ENCODE assay signal across 2 worm cellular contexts in the genomic region with DNA sequence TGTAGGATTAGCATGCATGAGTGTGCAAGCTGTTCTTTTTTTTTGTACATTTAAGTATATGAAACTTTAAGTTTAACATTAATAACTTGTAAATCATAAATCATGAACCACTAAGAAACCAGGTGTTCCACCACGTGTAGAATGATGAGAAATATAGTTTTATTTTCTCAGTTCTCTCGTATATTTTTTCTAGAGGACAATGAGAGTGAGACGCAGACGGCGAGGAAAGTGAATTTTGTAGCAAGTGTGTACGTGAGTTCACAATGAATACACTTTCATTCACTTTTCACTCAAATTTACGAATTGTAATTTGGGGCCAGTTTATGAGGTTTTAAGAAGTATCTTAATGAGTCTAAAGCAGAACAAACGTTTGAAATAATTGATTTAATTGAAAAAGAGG.
TF ChIP-seq lines count a peak whose summit lies in the region.

No protein-coding gene starts in this region.

TF ChIP-seq in whole organism, L1 larva, 84 proteins besides CTCF, POLR2A, EP300 and RAD21 (continued from another document):
- TF ChIP-seq ces-1 (GFP tag; optimal IDR thresholded peaks at IDR 0.05; lab: Kevin White, UChicago), result no peak
- peak; percentile 33 for TF ChIP-seq mep-1 (tag; optimal IDR thresholded peaks at IDR 0.05; lab: Kevin White, UChicago)
- no peak for TF ChIP-seq mdl-1 (tag; optimal IDR thresholded peaks at IDR 0.05; lab: Kevin White, UChicago)
- no peak for TF ChIP-seq tbx-2 (tag; optimal IDR thresholded peaks at IDR 0.05; lab: Kevin White, UChicago)
- TF ChIP-seq ztf-4 (tag; optimal IDR thresholded peaks at IDR 0.05; lab: Kevin White, UChicago), result no peak
- no peak for TF ChIP-seq pax-3 (tag; optimal IDR thresholded peaks at IDR 0.05; lab: Kevin White, UChicago)
- no peak for TF ChIP-seq efl-1 (optimal IDR thresholded peaks at IDR 0.05; lab: Kevin White, UChicago)
- TF ChIP-seq efl-1 (GFP tag; optimal IDR thresholded peaks at IDR 0.05 in 1 of 2; lab: Kevin White, UChicago), result no peak
- TF ChIP-seq unc-62 (GFP tag; optimal IDR thresholded peaks at IDR 0.05; lab: Kevin White, UChicago), result no peak
- no peak for TF ChIP-seq unc-30 (tag; optimal IDR thresholded peaks at IDR 0.05; lab: Kevin White, UChicago)
- TF ChIP-seq nhr-237 (tag; optimal IDR thresholded peaks at IDR 0.05; lab: Kevin White, UChicago), result no peak
- no peak for TF ChIP-seq hlh-4 (tag; optimal IDR thresholded peaks at IDR 0.05; lab: Kevin White, UChicago)
- no peak for TF ChIP-seq hpl-2 (GFP tag; optimal IDR thresholded peaks at IDR 0.05; lab: Kevin White, UChicago)
- TF ChIP-seq lin-39 (tag; optimal IDR thresholded peaks at IDR 0.05; lab: Kevin White, UChicago), result no peak
- no peak for TF ChIP-seq lin-35 (GFP tag; optimal IDR thresholded peaks at IDR 0.05; lab: Kevin White, UChicago)
- TF ChIP-seq grh-1 (GFP tag; IDR thresholded peaks at IDR 0.05; lab: Robert Waterston, UW), result no peak
- no peak for TF ChIP-seq ceh-88 (GFP tag; IDR thresholded peaks at IDR 0.05; lab: Robert Waterston, UW)
- no peak for TF ChIP-seq F16B12.6 (tag; optimal IDR thresholded peaks at IDR 0.05; lab: Kevin White, UChicago)
- no peak for TF ChIP-seq nhr-77 (tag; optimal IDR thresholded peaks at IDR 0.05; lab: Kevin White, UChicago)
- no peak for TF ChIP-seq lin-15B (tag; optimal IDR thresholded peaks at IDR 0.05; lab: Kevin White, UChicago)
- TF ChIP-seq ceh-63 (GFP tag; optimal IDR thresholded peaks at IDR 0.05; lab: Kevin White, UChicago), result no peak
- no peak for TF ChIP-seq fkh-10 (GFP tag; optimal IDR thresholded peaks at IDR 0.05; lab: Kevin White, UChicago)
- TF ChIP-seq fkh-8 (tag; optimal IDR thresholded peaks at IDR 0.05; lab: Kevin White, UChicago), result no peak
- TF ChIP-seq isw-1 (GFP tag; IDR thresholded peaks at IDR 0.05; lab: Robert Waterston, UW), result no peak
- TF ChIP-seq hlh-17 (GFP tag; optimal IDR thresholded peaks at IDR 0.05; lab: Kevin White, UChicago; ENCODE audit: borderline replicate concordance), result no peak
- no peak for TF ChIP-seq pag-3 (tag; optimal IDR thresholded peaks at IDR 0.05; lab: Kevin White, UChicago; ENCODE audit: borderline replicate concordance, insufficient read depth)
- TF ChIP-seq lin-14 (GFP tag; optimal IDR thresholded peaks at IDR 0.05; lab: Kevin White, UChicago), result peak; percentile 62
- no peak for TF ChIP-seq C34B4.2 (tag; optimal IDR thresholded peaks at IDR 0.05; lab: Kevin White, UChicago)
- no peak for TF ChIP-seq lsy-2 (tag; optimal IDR thresholded peaks at IDR 0.05; lab: Kevin White, UChicago)
- TF ChIP-seq nhr-71 (tag; optimal IDR thresholded peaks at IDR 0.05; lab: Kevin White, UChicago), result peak; percentile 13
- TF ChIP-seq fos-1 (tag; optimal IDR thresholded peaks at IDR 0.05; lab: Kevin White, UChicago), result no peak
- TF ChIP-seq vab-15 (tag; optimal IDR thresholded peaks at IDR 0.05; lab: Kevin White, UChicago), result no peak
- TF ChIP-seq alr-1 (tag; optimal IDR thresholded peaks at IDR 0.05; lab: Kevin White, UChicago; ENCODE audit: borderline replicate concordance), result no peak
- TF ChIP-seq pqm-1 (tag; optimal IDR thresholded peaks at IDR 0.05; lab: Kevin White, UChicago), result no peak
- no peak for TF ChIP-seq nhr-84 (tag; optimal IDR thresholded peaks at IDR 0.05; lab: Kevin White, UChicago)
- no peak for TF ChIP-seq sup-37 (GFP tag; optimal IDR thresholded peaks at IDR 0.05; lab: Kevin White, UChicago)
- no peak for TF ChIP-seq ceh-8 (GFP tag; optimal IDR thresholded peaks at IDR 0.05; lab: Kevin White, UChicago)
- no peak for TF ChIP-seq snpc-4 (tag; optimal IDR thresholded peaks at IDR 0.05; lab: Kevin White, UChicago)
- TF ChIP-seq unc-98 (GFP tag; IDR thresholded peaks at IDR 0.05; lab: Robert Waterston, UW), result no peak
- TF ChIP-seq aha-1 (tag; optimal IDR thresholded peaks at IDR 0.05; lab: Kevin White, UChicago), result no peak
- TF ChIP-seq sptf-1 (tag; optimal IDR thresholded peaks at IDR 0.05; lab: Kevin White, UChicago), result no peak

TF ChIP-seq in whole organism, L2 larva, 48 proteins besides CTCF, POLR2A, EP300 and RAD21 (continued from another document):
- TF ChIP-seq peb-1 (tag; optimal IDR thresholded peaks at IDR 0.05; lab: Kevin White, UChicago) (no peak), egl-27 (tag; optimal IDR thresholded peaks at IDR 0.05; lab: Kevin White, UChicago) (no peak), nhr-237 (tag; optimal IDR thresholded peaks at IDR 0.05; lab: Kevin White, UChicago) (no peak), lin-13 (GFP tag; optimal IDR thresholded peaks at IDR 0.05; lab: Kevin White, UChicago) (no peak), C34F6.9 (tag; optimal IDR thresholded peaks at IDR 0.05; lab: Kevin White, UChicago) (peak; percentile 6), lin-11 (tag; optimal IDR thresholded peaks at IDR 0.05; lab: Kevin White, UChicago) (no peak), R02D3.7 (tag; optimal IDR thresholded peaks at IDR 0.05; lab: Kevin White, UChicago) (no peak), ztf-1 (GFP tag; conservative IDR thresholded peaks at IDR 0.05; lab: Robert Waterston, UW) (no peak)
